Worm (Caenorhabditis elegans): ENCODE data around the gene F41B4.1.

F41B4.1 gene

ce11 chrX:6863032-6863431 is 37.4 kb upstream of the F41B4.1 start, which contains the start of gene nep-4:
Gene nep-4 (minus strand): TSS chrX:6863424.
- TF ChIP-seq aha-1 (tag), result peak; percentile 93
- TF ChIP-seq daf-16 (GFP tag; optimal IDR thresholded peaks at IDR 0.05), result no peak
- no peak for TF ChIP-seq daf-16 (tag; optimal IDR thresholded peaks at IDR 0.05)

- peak in 1 of 2 experiments; percentile 57 for TF ChIP-seq unc-62 (GFP tag; optimal IDR thresholded peaks at IDR 0.05 in 1 of 2)
- no peak for TF ChIP-seq unc-62 (tag; optimal IDR thresholded peaks at IDR 0.05)
- TF ChIP-seq hlh-30 (tag; optimal IDR thresholded peaks at IDR 0.05; ENCODE audit: insufficient read depth), result no peak
- peak; percentile 79 for TF ChIP-seq aha-1 (tag)
- TF ChIP-seq snpc-4 (tag; optimal IDR thresholded peaks at IDR 0.05), result no peak
These were observed 35.9 kb upstream of the F41B4.1 start for ce11 chrX:6861564-6861963.

ce11 chrX:6856793-6857192 is 31.1 kb upstream of the F41B4.1 start:
- TF ChIP-seq ztf-11 (tag; optimal IDR thresholded peaks at IDR 0.05), result no peak
- TF ChIP-seq fos-1 (tag; optimal IDR thresholded peaks at IDR 0.05), result no peak
- TF ChIP-seq ama-1 (optimal IDR thresholded peaks at IDR 0.05), result no peak
- TF ChIP-seq cey-2 (tag; optimal IDR thresholded peaks at IDR 0.05; ENCODE audit: borderline replicate concordance, insufficient read depth), result no peak
- TF ChIP-seq ctbp-1 (GFP tag; IDR thresholded peaks at IDR 0.05), result peak; percentile 31; the same call in 1 of the 2 replicates
- TF ChIP-seq hmg-1.1 (GFP tag; IDR thresholded peaks at IDR 0.05), result 0 out of 2 replicates have a peak, but pooled peaks have one; percentile 18
- no peak for TF ChIP-seq ZK337.2 (GFP tag; IDR thresholded peaks at IDR 0.05)
- TF ChIP-seq mdt-29 (GFP tag; IDR thresholded peaks at IDR 0.05), result no peak
- no peak for TF ChIP-seq nhr-237 (tag; optimal IDR thresholded peaks at IDR 0.05)
- no peak for TF ChIP-seq duxl-1 (tag; optimal IDR thresholded peaks at IDR 0.05; ENCODE audit: poor library complexity)
- no peak for TF ChIP-seq F26F4.8 (GFP tag; conservative IDR thresholded peaks at IDR 0.05)
- no peak for TF ChIP-seq ztf-7 (tag; optimal IDR thresholded peaks at IDR 0.05)
- TF ChIP-seq ces-1 (GFP tag; optimal IDR thresholded peaks at IDR 0.05), result peak; percentile 91
- TF ChIP-seq R02D3.7 (tag; optimal IDR thresholded peaks at IDR 0.05), result no peak
- TF ChIP-seq vab-7 (GFP tag; IDR thresholded peaks at IDR 0.05), result no peak
- no peak for TF ChIP-seq dmd-6 (GFP tag; IDR thresholded peaks at IDR 0.05)
- TF ChIP-seq fkh-10 (GFP tag; optimal IDR thresholded peaks at IDR 0.05), result peak; percentile 16
- no peak for TF ChIP-seq zip-11 (GFP tag; IDR thresholded peaks at IDR 0.05)
- TF ChIP-seq egl-43 (GFP tag; IDR thresholded peaks at IDR 0.05), result no peak
- TF ChIP-seq pqm-1 (tag; optimal IDR thresholded peaks at IDR 0.05), result no peak
- TF ChIP-seq madf-5 (GFP tag; IDR thresholded peaks at IDR 0.05), result no peak
- no peak for TF ChIP-seq F37D6.2 (tag; optimal IDR thresholded peaks at IDR 0.05)
- TF ChIP-seq unc-62 (GFP tag; optimal IDR thresholded peaks at IDR 0.05 in 1 of 2), result peak in 1 of 2 experiments; percentile 32
- TF ChIP-seq unc-62 (tag; optimal IDR thresholded peaks at IDR 0.05), result no peak
- TF ChIP-seq skn-1 (tag; optimal IDR thresholded peaks at IDR 0.05), result no peak

ce11 chrX:6853318-6853717 is 27.7 kb upstream of the F41B4.1 start, which contains the start of gene rig-3:
Gene rig-3 (plus strand): TSS chrX:6853618.
- TF ChIP-seq zfp-2 (tag; optimal IDR thresholded peaks at IDR 0.05) (no peak), rbr-2 (tag; optimal IDR thresholded peaks at IDR 0.05) (no peak), unc-62 (GFP tag; optimal IDR thresholded peaks at IDR 0.05 in 1 of 2) (peak in 1 of 2 experiments; percentile 87), unc-62 (tag; optimal IDR thresholded peaks at IDR 0.05) (no peak), dpl-1 (GFP tag; optimal IDR thresholded peaks at IDR 0.05) (no peak)

ce11 chrX:6850412-6850811 is 24.8 kb upstream of the F41B4.1 start:
- TF ChIP-seq lin-1 (GFP tag; IDR thresholded peaks at IDR 0.05) (no peak), dve-1 (tag; optimal IDR thresholded peaks at IDR 0.05; ENCODE audit: insufficient read depth) (no peak), aha-1 (tag) (peak; percentile 29), Y105C5A.15 (GFP tag; IDR thresholded peaks at IDR 0.05) (no peak), ceh-28 (tag; optimal IDR thresholded peaks at IDR 0.05) (no peak), unc-62 (GFP tag; optimal IDR thresholded peaks at IDR 0.05 in 1 of 2) (peak in 1 of 2 experiments; percentile 96), unc-62 (tag; optimal IDR thresholded peaks at IDR 0.05) (no peak)
